ENCODE assay signal across 2 worm cellular contexts in genomic region chrIII:7338693-7339092, ce11.
TF ChIP-seq lines count a peak whose summit lies in the region.

Gene kap-1 (plus strand): TSS chrIII:7338835.

TF ChIP-seq in whole organism, L4 larva, 104 proteins besides CTCF, POLR2A, EP300 and RAD21 (continued from another document):
- TF ChIP-seq egl-43 (GFP tag; IDR thresholded peaks at IDR 0.05; lab: Robert Waterston, UW), result peak; percentile 64
- peak; percentile 75 for TF ChIP-seq ama-1 (optimal IDR thresholded peaks at IDR 0.05; lab: Kevin White, UChicago)
- TF ChIP-seq lin-29 (GFP tag; IDR thresholded peaks at IDR 0.05; lab: Robert Waterston, UW), result no peak
- no peak for TF ChIP-seq nhr-76 (tag; optimal IDR thresholded peaks at IDR 0.05; lab: Kevin White, UChicago)
- TF ChIP-seq daf-16 (GFP tag; optimal IDR thresholded peaks at IDR 0.05; lab: Kevin White, UChicago), result peak in 1 of 2 experiments; percentile 12
- peak; percentile 18 for TF ChIP-seq daf-16 (tag; optimal IDR thresholded peaks at IDR 0.05; lab: Kevin White, UChicago)
- 0 out of 2 replicates have a peak, but pooled peaks have one; percentile 5 for TF ChIP-seq tra-1 (GFP tag; IDR thresholded peaks at IDR 0.05; lab: Robert Waterston, UW)
- TF ChIP-seq nhr-48 (tag; optimal IDR thresholded peaks at IDR 0.05; lab: Kevin White, UChicago), result peak; percentile 22
- peak; percentile 13 for TF ChIP-seq duxl-1 (tag; optimal IDR thresholded peaks at IDR 0.05; lab: Kevin White, UChicago; ENCODE audit: poor library complexity)
- TF ChIP-seq arid-1 (GFP tag; conservative IDR thresholded peaks at IDR 0.05; lab: Robert Waterston, UW), result no peak
- no peak for TF ChIP-seq ztf-11 (tag; optimal IDR thresholded peaks at IDR 0.05; lab: Kevin White, UChicago)
- no peak for TF ChIP-seq F10B5.3 (tag; optimal IDR thresholded peaks at IDR 0.05; lab: Kevin White, UChicago)
- TF ChIP-seq egl-27 (tag; optimal IDR thresholded peaks at IDR 0.05; lab: Kevin White, UChicago), result no peak
- peak in 1 of 2 experiments; percentile 33 for TF ChIP-seq lsy-2 (tag; optimal IDR thresholded peaks at IDR 0.05; lab: Kevin White, UChicago)
- TF ChIP-seq gei-8 (GFP tag; optimal IDR thresholded peaks at IDR 0.05; lab: Kevin White, UChicago), result peak; percentile 13
- TF ChIP-seq mep-1 (tag; optimal IDR thresholded peaks at IDR 0.05; lab: Kevin White, UChicago), result peak; percentile 32
- peak; percentile 29 for TF ChIP-seq nhr-102 (tag; optimal IDR thresholded peaks at IDR 0.05; lab: Kevin White, UChicago)

TF ChIP-seq in whole organism, young adult, 124 proteins besides CTCF, POLR2A, EP300 and RAD21 (continued from another document):
- TF ChIP-seq zfh-2 (GFP tag; conservative IDR thresholded peaks at IDR 0.05; lab: Robert Waterston, UW) (no peak), K11D2.4 (GFP tag; IDR thresholded peaks at IDR 0.05; lab: Robert Waterston, UW) (0 out of 2 replicates have a peak, but pooled peaks have one; percentile 9), mcd-1 (GFP tag; IDR thresholded peaks at IDR 0.05; lab: Robert Waterston, UW) (peak; percentile 44), nhr-120 (GFP tag; IDR thresholded peaks at IDR 0.05; lab: Robert Waterston, UW) (0 out of 2 replicates have a peak, but pooled peaks have one; percentile 12), ceh-79 (tag; optimal IDR thresholded peaks at IDR 0.05; lab: Kevin White, UChicago) (peak; percentile 21), chd-7 (tag; optimal IDR thresholded peaks at IDR 0.05; lab: Kevin White, UChicago) (peak; percentile 72), repo-1 (tag; optimal IDR thresholded peaks at IDR 0.05; lab: Kevin White, UChicago) (peak; percentile 73), rpc-1 (optimal IDR thresholded peaks at IDR 0.05; lab: Kevin White, UChicago) (no peak), rpc-1 (tag; optimal IDR thresholded peaks at IDR 0.05; lab: Kevin White, UChicago) (no peak), ceh-91 (GFP tag; IDR thresholded peaks at IDR 0.05; lab: Robert Waterston, UW) (no peak), hlh-26 (GFP tag; conservative IDR thresholded peaks at IDR 0.05; lab: Robert Waterston, UW) (0 out of 2 replicates have a peak, but pooled peaks have one; percentile 32), tbp1 (GFP tag; optimal IDR thresholded peaks at IDR 0.05; lab: Kevin White, UChicago) (peak; percentile 32), die-1 (tag; optimal IDR thresholded peaks at IDR 0.05; lab: Kevin White, UChicago) (no peak), ceh-100 (GFP tag; IDR thresholded peaks at IDR 0.05; lab: Robert Waterston, UW) (peak; percentile 21; the same call in 1 of the 2 replicates), F49E8.2 (tag; optimal IDR thresholded peaks at IDR 0.05; lab: Kevin White, UChicago; ENCODE audit: insufficient read depth) (peak; percentile 22), tlf-1 (GFP tag; optimal IDR thresholded peaks at IDR 0.05; lab: Kevin White, UChicago) (peak; percentile 58), him-1 (tag; optimal IDR thresholded peaks at IDR 0.05; lab: Kevin White, UChicago) (peak; percentile 54), nfyb-1 (GFP tag; IDR thresholded peaks at IDR 0.05; lab: Robert Waterston, UW) (peak; percentile 44; the same call in 1 of the 2 replicates), F52B5.7 (tag; optimal IDR thresholded peaks at IDR 0.05; lab: Kevin White, UChicago) (peak; percentile 76), attf-3 (GFP tag; conservative IDR thresholded peaks at IDR 0.05; lab: Robert Waterston, UW) (0 out of 2 replicates have a peak, but pooled peaks have one; percentile 20), B0035.1 (tag; optimal IDR thresholded peaks at IDR 0.05; lab: Kevin White, UChicago) (peak; percentile 61), hmg-1.2 (GFP tag; IDR thresholded peaks at IDR 0.05; lab: Robert Waterston, UW) (peak; percentile 52), sea-2 (GFP tag; IDR thresholded peaks at IDR 0.05; lab: Robert Waterston, UW) (no peak), egl-44 (GFP tag; IDR thresholded peaks at IDR 0.05; lab: Robert Waterston, UW) (no peak), ekl-4 (GFP tag; IDR thresholded peaks at IDR 0.05; lab: Robert Waterston, UW) (peak; percentile 51; the same call in 1 of the 2 replicates), T26A5.8 (tag; optimal IDR thresholded peaks at IDR 0.05; lab: Kevin White, UChicago) (peak; percentile 20), B0336.3 (GFP tag; IDR thresholded peaks at IDR 0.05; lab: Robert Waterston, UW) (peak; percentile 86), lin-35 (GFP tag; optimal IDR thresholded peaks at IDR 0.05; lab: Kevin White, UChicago) (peak in 1 of 3 experiments; percentile 42), lag-1 (GFP tag; IDR thresholded peaks at IDR 0.05; lab: Robert Waterston, UW) (no peak), nfya-1 (tag; optimal IDR thresholded peaks at IDR 0.05; lab: Kevin White, UChicago; ENCODE audit: borderline replicate concordance, insufficient read depth) (no peak), snpc-4 (GFP tag; optimal IDR thresholded peaks at IDR 0.05; lab: Kevin White, UChicago) (peak; percentile 18), snpc-4 (tag; optimal IDR thresholded peaks at IDR 0.05; lab: Kevin White, UChicago) (peak in 1 of 4 experiments; percentile 42), dpff-1 (tag; optimal IDR thresholded peaks at IDR 0.05; lab: Kevin White, UChicago) (peak; percentile 62), sdz-38 (tag; optimal IDR thresholded peaks at IDR 0.05; lab: Kevin White, UChicago) (no peak), athp-1 (tag; optimal IDR thresholded peaks at IDR 0.05; lab: Kevin White, UChicago) (peak; percentile 62)
